Fruit fly (Drosophila melanogaster) whole organism, wandering third instar larva: ENCODE data around the gene CG10336.

Source experiments
- Abd-B ChIP-seq: fragments of >200 bp; optimal IDR thresholded peaks from 2 replicates; lab custom pipeline; 2017; ENCODE audit warnings: missing biosample characterization, missing genetic modification characterization
- CG32264 ChIP-seq: fragments of 200-800 bp; sonication (Bioruptor generic); optimal IDR thresholded peaks from 2 replicates; lab custom pipeline; 2016; ENCODE audit warnings: missing biosample characterization, missing genetic modification characterization
- CG9705 ChIP-seq: fragments of 200-800 bp; sonication (Bioruptor generic); optimal IDR thresholded peaks from 2 replicates; lab custom pipeline; 2018; ENCODE audit warnings: missing biosample characterization, mild to moderate bottlenecking, missing genetic modification characterization
- CrebA ChIP-seq: fragments of 200-800 bp; sonication (Bioruptor generic); optimal IDR thresholded peaks from 2 replicates; lab custom pipeline; 2016; ENCODE audit warnings: missing biosample characterization, mild to moderate bottlenecking, missing genetic modification characterization, borderline replicate concordance
- Dfd ChIP-seq: fragments of >200 bp; optimal IDR thresholded peaks from 2 replicates; lab custom pipeline; 2017; ENCODE audit warnings: missing biosample characterization, missing genetic modification characterization
- Dif ChIP-seq: fragments of 200-275, 200-300 bp; sonication (Bioruptor generic); optimal IDR thresholded peaks from 2 replicates; lab custom pipeline; 2018; ENCODE audit warnings: missing biosample characterization, missing genetic modification characterization; ENCODE audit not compliant: partially characterized antibody
- GATAd ChIP-seq: sonication (Bioruptor generic); optimal IDR thresholded peaks from 2 replicates; lab custom pipeline; 2016; ENCODE audit warnings: missing biosample characterization, missing genetic modification characterization
- HLH106 ChIP-seq: fragments of 200-800 bp; optimal IDR thresholded peaks from 3 replicates; lab custom pipeline; 2019; ENCODE audit warnings: missing biosample characterization, mild to moderate bottlenecking, missing genetic modification characterization, moderate library complexity
- Hnf4 ChIP-seq: fragments of 200-800 bp; sonication (Bioruptor generic); optimal IDR thresholded peaks from 2 replicates; lab custom pipeline; 2016; ENCODE audit warnings: missing biosample characterization, mild to moderate bottlenecking, missing genetic modification characterization
- Hr78 ChIP-seq: fragments of >200 bp; optimal IDR thresholded peaks from 2 replicates; lab custom pipeline; 2017; ENCODE audit warnings: missing biosample characterization, missing genetic modification characterization
- Hr83 ChIP-seq: fragments of 200-300 bp; sonication (Bioruptor generic); optimal IDR thresholded peaks from 2 replicates; lab custom pipeline; 2016; ENCODE audit warnings: missing biosample characterization, mild to moderate bottlenecking, missing genetic modification characterization, moderate library complexity; ENCODE audit not compliant: poor library complexity, severe bottlenecking
- Jra ChIP-seq: sonication (Bioruptor generic); optimal IDR thresholded peaks from 2 replicates; lab custom pipeline; 2016; ENCODE audit warnings: missing biosample characterization, missing genetic modification characterization
- Mio ChIP-seq: sonication (Bioruptor generic); optimal IDR thresholded peaks from 2 replicates; lab custom pipeline; 2016; ENCODE audit warnings: missing biosample characterization, missing genetic modification characterization
- Myc ChIP-seq: fragments of >200 bp; optimal IDR thresholded peaks from 2 replicates; lab custom pipeline; 2017
- N ChIP-seq: fragments of >200 bp; optimal IDR thresholded peaks from 2 replicates; lab custom pipeline; 2018; ENCODE audit warnings: missing biosample characterization, missing external identifiers, missing genetic modification characterization
- OdsH ChIP-seq: fragments of 200-800 bp; sonication (Bioruptor generic); optimal IDR thresholded peaks from 2 replicates; lab custom pipeline; 2016; ENCODE audit warnings: missing biosample characterization, mild to moderate bottlenecking, missing genetic modification characterization
- Rel ChIP-seq, 2 experiments: fragments of 200-800 bp; sonication (Bioruptor generic) in 1 of 2; optimal IDR thresholded peaks; 2 replicates in 1 of 2; 3 replicates in 1 of 2; lab custom pipeline; 2016 to 2019; ENCODE audit warnings: mild to moderate bottlenecking in 2 of 2, missing biosample characterization in 2 of 2, missing genetic modification characterization in 2 of 2, moderate library complexity in 1 of 2
- Sp1 ChIP-seq: fragments of 200-800 bp; sonication (Bioruptor generic); optimal IDR thresholded peaks from 3 replicates; lab custom pipeline; 2019; ENCODE audit warnings: missing biosample characterization, mild to moderate bottlenecking, missing genetic modification characterization, moderate library complexity
- br ChIP-seq: fragments of 200-800 bp; sonication (Bioruptor generic); optimal IDR thresholded peaks from 2 replicates; lab custom pipeline; 2016; ENCODE audit warnings: missing biosample characterization, missing genetic modification characterization
- brk ChIP-seq: fragments of 200-800 bp; sonication (Bioruptor generic); optimal IDR thresholded peaks from 2 replicates; lab custom pipeline; 2016; ENCODE audit warnings: missing biosample characterization, mild to moderate bottlenecking, missing genetic modification characterization
- dl ChIP-seq, 2 experiments: fragments of 175-275, 200-275 bp in 1 of 2; fragments of 200-275 bp in 1 of 2; sonication (Bioruptor generic); optimal IDR thresholded peaks; lab custom pipeline; 2018; ENCODE audit warnings: mild to moderate bottlenecking in 2 of 2, missing biosample characterization in 2 of 2, missing genetic modification characterization in 2 of 2, moderate library complexity in 2 of 2; ENCODE audit not compliant: partially characterized antibody in 2 of 2, insufficient read depth in 1 of 2
- dmrt93B ChIP-seq: fragments of 200-800 bp; sonication (Bioruptor generic); optimal IDR thresholded peaks from 2 replicates; lab custom pipeline; 2018; ENCODE audit warnings: missing biosample characterization, mild to moderate bottlenecking, missing genetic modification characterization
- dsf ChIP-seq: sonication (Bioruptor generic); optimal IDR thresholded peaks from 2 replicates; lab custom pipeline; 2016; ENCODE audit warnings: missing biosample characterization, missing genetic modification characterization, borderline replicate concordance
- ey ChIP-seq: fragments of 200-800 bp; sonication (Bioruptor generic); optimal IDR thresholded peaks from 2 replicates; lab custom pipeline; 2016; ENCODE audit warnings: missing biosample characterization, missing genetic modification characterization
- foxo ChIP-seq, 2 experiments: fragments of 200-800 bp; sonication (Bioruptor generic); optimal IDR thresholded peaks; 2 replicates in 1 of 2; 3 replicates in 1 of 2; lab custom pipeline; 2016 to 2017; ENCODE audit warnings: missing biosample characterization in 2 of 2, missing genetic modification characterization in 2 of 2
- fru ChIP-seq: fragments of 200-800 bp; sonication (Bioruptor generic); optimal IDR thresholded peaks from 3 replicates; lab custom pipeline; 2016; ENCODE audit warnings: missing biosample characterization, mild to moderate bottlenecking, missing genetic modification characterization
- h ChIP-seq: fragments of 200-800 bp; sonication (Bioruptor generic); optimal IDR thresholded peaks from 3 replicates; lab custom pipeline; 2016; ENCODE audit warnings: missing biosample characterization, mild to moderate bottlenecking, missing genetic modification characterization
- jim ChIP-seq: fragments of 175-275, 200-325 bp; sonication (Bioruptor generic); optimal IDR thresholded peaks from 2 replicates; lab custom pipeline; 2016; ENCODE audit warnings: missing biosample characterization, mild to moderate bottlenecking, missing genetic modification characterization
- lola ChIP-seq: fragments of >200 bp; optimal IDR thresholded peaks from 2 replicates; lab custom pipeline; 2017; ENCODE audit warnings: missing biosample characterization, missing genetic modification characterization
- pan ChIP-seq: fragments of >200 bp; optimal IDR thresholded peaks from 2 replicates; lab custom pipeline; 2017
- psq ChIP-seq: fragments of 200-800 bp; sonication (Bioruptor generic); optimal IDR thresholded peaks from 3 replicates; lab custom pipeline; 2017; ENCODE audit warnings: missing biosample characterization, mild to moderate bottlenecking, missing genetic modification characterization, moderate library complexity
- rgr ChIP-seq: fragments of 200-800 bp; sonication (Bioruptor generic); optimal IDR thresholded peaks from 3 replicates; lab custom pipeline; 2016; ENCODE audit warnings: missing biosample characterization, mild to moderate bottlenecking, missing genetic modification characterization
- sage ChIP-seq: fragments of 200-800 bp; sonication (Bioruptor generic); optimal IDR thresholded peaks from 2 replicates; lab custom pipeline; 2016; ENCODE audit warnings: missing biosample characterization, mild to moderate bottlenecking, missing genetic modification characterization
- sv ChIP-seq: fragments of 200-800 bp; sonication (Bioruptor generic); optimal IDR thresholded peaks from 3 replicates; lab custom pipeline; 2016; ENCODE audit warnings: missing biosample characterization, missing genetic modification characterization
- tai ChIP-seq: sonication (Bioruptor generic); optimal IDR thresholded peaks from 2 replicates; lab custom pipeline; 2016; ENCODE audit warnings: missing biosample characterization, missing genetic modification characterization
- usp ChIP-seq: fragments of >200 bp; optimal IDR thresholded peaks from 2 replicates; lab custom pipeline; 2017; ENCODE audit warnings: missing biosample characterization, missing genetic modification characterization
- woc ChIP-seq: sonication (Bioruptor generic); optimal IDR thresholded peaks from 2 replicates; lab custom pipeline; 2016; ENCODE audit warnings: missing biosample characterization, mild to moderate bottlenecking, missing genetic modification characterization

CG10336 gene

dm6 chr2L:18689376-18689775, at the start of gene CG10336:
Gene CG10336, plus strand, starts transcription at chr2L:18689528.
- no peak for TF ChIP-seq CG32264
- TF ChIP-seq usp (GFP tag; lab: Kevin White, UChicago) = no peak
- TF ChIP-seq Sp1 = no peak
- TF ChIP-seq dl (GFP tag; optimal IDR thresholded peaks at IDR 0.05; lab: Kevin White, UChicago; ENCODE audit: insufficient read depth in 1 of 2, partially characterized antibody in 2 of 2) = no peak
- TF ChIP-seq brk (GFP tag; lab: Kevin White, UChicago) = no peak
- no peak for TF ChIP-seq psq
- no peak for TF ChIP-seq Rel (GFP tag; optimal IDR thresholded peaks at IDR 0.05; lab: Kevin White, UChicago)
- peak; percentile 19 for TF ChIP-seq Rel (tag; optimal IDR thresholded peaks at IDR 0.05; lab: Kevin White, UChicago)
- TF ChIP-seq, all 38 proteins: peak for 1

- TF ChIP-seq HLH106 (tag; lab: Kevin White, UChicago) (no peak), fru (GFP tag; lab: Kevin White, UChicago) (no peak), dmrt93B (no peak), Hnf4 (no peak), dsf (GFP tag; lab: Kevin White, UChicago) (no peak), sage (GFP tag; lab: Kevin White, UChicago) (no peak)
Observed at dm6 chr2L:18641087-18641486, 48.2 kb upstream of the CG10336 start.

dm6 chr2L:18645468-18645867, 43.9 kb upstream of the CG10336 start:
- TF ChIP-seq br (GFP tag; lab: Kevin White, UChicago) (peak; percentile 56), foxo (GFP tag; optimal IDR thresholded peaks at IDR 0.05; lab: Kevin White, UChicago) (peak in 1 of 2 experiments; percentile 59), HLH106 (tag; lab: Kevin White, UChicago) (peak; percentile 52), CG9705 (no peak), Hr78 (GFP tag; lab: Kevin White, UChicago) (no peak), psq (peak; percentile 9), dmrt93B (peak; percentile 17), fru (GFP tag; lab: Kevin White, UChicago) (peak; percentile 66), h (GFP tag; lab: Kevin White, UChicago) (peak; percentile 54), Hnf4 (peak; percentile 21), OdsH (GFP tag; lab: Kevin White, UChicago) (peak; percentile 28), Sp1 (peak; percentile 31), sv (no peak), rgr (GFP tag; lab: Kevin White, UChicago) (peak; percentile 30), ey (GFP tag; lab: Kevin White, UChicago) (peak; percentile 54), Dfd (GFP tag; lab: Kevin White, UChicago) (no peak), woc (GFP tag; lab: Kevin White, UChicago) (peak; percentile 50)

- TF ChIP-seq Hr83 (GFP tag; lab: Kevin White, UChicago) (no peak), woc (GFP tag; lab: Kevin White, UChicago) (peak; percentile 10), ey (GFP tag; lab: Kevin White, UChicago) (peak; percentile 20), Rel (GFP tag; optimal IDR thresholded peaks at IDR 0.05; lab: Kevin White, UChicago) (no peak), Rel (tag; optimal IDR thresholded peaks at IDR 0.05; lab: Kevin White, UChicago) (no peak), sv (no peak), HLH106 (tag; lab: Kevin White, UChicago) (no peak), br (GFP tag; lab: Kevin White, UChicago) (peak; percentile 22), foxo (GFP tag; optimal IDR thresholded peaks at IDR 0.05; lab: Kevin White, UChicago) (peak in 1 of 2 experiments; percentile 59), N (GFP tag; lab: Kevin White, UChicago) (no peak), Abd-B (no peak), GATAd (GFP tag; lab: Kevin White, UChicago) (no peak), pan (lab: Kevin White, UChicago) (no peak), fru (GFP tag; lab: Kevin White, UChicago) (peak; percentile 62), Myc (lab: Kevin White, UChicago) (no peak), h (GFP tag; lab: Kevin White, UChicago) (peak; percentile 44), Jra (no peak), sage (GFP tag; lab: Kevin White, UChicago) (no peak), brk (GFP tag; lab: Kevin White, UChicago) (no peak), dl (GFP tag; optimal IDR thresholded peaks at IDR 0.05; lab: Kevin White, UChicago; ENCODE audit: insufficient read depth in 1 of 2, partially characterized antibody in 2 of 2) (no peak), Mio (GFP tag; lab: Kevin White, UChicago) (no peak), lola (GFP tag; lab: Kevin White, UChicago) (no peak), dmrt93B (no peak), tai (GFP tag; lab: Kevin White, UChicago) (no peak), Hr78 (GFP tag; lab: Kevin White, UChicago) (no peak), CG32264 (no peak), CrebA (no peak), usp (GFP tag; lab: Kevin White, UChicago) (no peak), Dif (GFP tag; lab: Kevin White, UChicago) (no peak), Sp1 (peak; percentile 40), Hnf4 (peak; percentile 44), CG9705 (no peak), rgr (GFP tag; lab: Kevin White, UChicago) (peak; percentile 20), OdsH (GFP tag; lab: Kevin White, UChicago) (peak; percentile 47), Dfd (GFP tag; lab: Kevin White, UChicago) (no peak), jim (GFP tag; lab: Kevin White, UChicago) (no peak), psq (peak; percentile 58), dsf (GFP tag; lab: Kevin White, UChicago) (no peak)
Observed at dm6 chr2L:18647857-18648652, 41.3 kb upstream of the CG10336 start.
